Worm (Caenorhabditis elegans) whole organism, young adult: ENCODE results near the gene C15H7.3.

ENCODE experiments used
- B0019.2 ChIP-seq: fragments of 200-800 bp; sonication (Bioruptor generic); conservative IDR thresholded peaks from 2 replicates; pipeline ENCODE4 v1.3.6; 2022; ENCODE audit warnings: missing genetic modification reagents, missing genetic modification characterization, missing compliant biosample characterization
- B0261.1 ChIP-seq: sonication (generic microtip); optimal IDR thresholded peaks from 2 replicates; lab custom pipeline; 2016; ENCODE audit warnings: mild to moderate bottlenecking, missing genetic modification characterization, moderate library complexity, missing compliant biosample characterization
- C06A6.2 ChIP-seq: fragments of 200-800 bp; sonication (Bioruptor generic); conservative IDR thresholded peaks from 2 replicates; pipeline ENCODE4 v1.3.6; 2022; ENCODE audit warnings: missing genetic modification characterization, missing compliant biosample characterization
- C17E4.6 ChIP-seq: fragments of 200-800 bp; sonication (Bioruptor generic); IDR thresholded peaks from 2 replicates; pipeline ENCODE4 v1.3.6; 2022; ENCODE audit warnings: missing genetic modification reagents, missing genetic modification characterization, missing compliant biosample characterization
- D2030.7 ChIP-seq: fragments of 200-800 bp; sonication (Bioruptor generic); IDR thresholded peaks from 2 replicates; pipeline ENCODE4 v1.3.6; 2022; ENCODE audit warnings: missing genetic modification reagents, missing genetic modification characterization, missing compliant biosample characterization
- F10E7.11 ChIP-seq: sonication (generic microtip); optimal IDR thresholded peaks from 2 replicates; lab custom pipeline; 2017; ENCODE audit warnings: mild to moderate bottlenecking, missing genetic modification characterization, moderate library complexity, missing compliant biosample characterization
- F33H1.4 ChIP-seq: fragments of 200-800 bp; sonication (Bioruptor generic); IDR thresholded peaks from 2 replicates; pipeline ENCODE4 v1.3.6; 2022; ENCODE audit warnings: missing genetic modification reagents, missing genetic modification characterization, missing compliant biosample characterization
- F49E8.2 ChIP-seq: sonication (generic microtip); optimal IDR thresholded peaks from 3 replicates; lab custom pipeline; 2017; ENCODE audit warnings: missing genetic modification characterization, mild to moderate bottlenecking, missing compliant biosample characterization, antibody characterized with exemption, moderate library complexity; ENCODE audit not compliant: insufficient read depth
- F57C9.4 ChIP-seq: sonication (generic microtip); optimal IDR thresholded peaks from 2 replicates; lab custom pipeline; 2017; ENCODE audit warnings: mild to moderate bottlenecking, missing genetic modification characterization, missing compliant biosample characterization
- K11D2.4 ChIP-seq: fragments of 200-800 bp; sonication (Bioruptor generic); IDR thresholded peaks from 2 replicates; pipeline ENCODE4 v1.3.6; 2022; ENCODE audit warnings: missing genetic modification reagents, missing genetic modification characterization, missing compliant biosample characterization
- Y53F4B.3 ChIP-seq: fragments of 200-800 bp; sonication (Bioruptor generic); IDR thresholded peaks from 2 replicates; pipeline ENCODE4 v1.3.6; 2022; ENCODE audit warnings: missing genetic modification reagents, missing genetic modification characterization, missing compliant biosample characterization
- Y56A3A.18 ChIP-seq: fragments of 200-800 bp; sonication (Bioruptor generic); IDR thresholded peaks from 2 replicates; pipeline ENCODE4 v1.3.6; 2022; ENCODE audit warnings: missing genetic modification reagents, missing genetic modification characterization, missing compliant biosample characterization
- Y79H2A.3 ChIP-seq: fragments of 200-800 bp; sonication (Bioruptor generic); conservative IDR thresholded peaks from 2 replicates; pipeline ENCODE4 v1.3.6; 2022; ENCODE audit warnings: missing genetic modification reagents, missing genetic modification characterization, missing compliant biosample characterization
- Y95B8A.8 ChIP-seq: fragments of 200-800 bp; sonication (Bioruptor generic); IDR thresholded peaks from 2 replicates; pipeline ENCODE4 v1.3.6; 2022; ENCODE audit warnings: missing genetic modification reagents, missing genetic modification characterization, missing compliant biosample characterization
- akir-1 ChIP-seq: fragments of 200-800 bp; sonication (Bioruptor generic); optimal IDR thresholded peaks from 2 replicates; lab custom pipeline; 2018; ENCODE audit warnings: mild to moderate bottlenecking, missing genetic modification characterization, moderate library complexity, missing compliant biosample characterization
- attf-5 ChIP-seq: fragments of 200-800 bp; sonication (Bioruptor generic); optimal IDR thresholded peaks from 2 replicates; lab custom pipeline; 2018; ENCODE audit warnings: mild to moderate bottlenecking, missing genetic modification characterization, missing compliant biosample characterization
- attf-6 ChIP-seq: fragments of 200-800 bp; sonication (Bioruptor generic); IDR thresholded peaks from 2 replicates; pipeline ENCODE4 v1.3.6; 2022; ENCODE audit warnings: missing genetic modification reagents, missing genetic modification characterization, missing compliant biosample characterization
- cebp-1 ChIP-seq, 2 experiments: fragments of 200-800 bp in 1 of 2; sonication (Bioruptor generic) in 1 of 2; sonication (generic microtip) in 1 of 2; IDR thresholded peaks in 1 of 2; optimal IDR thresholded peaks in 1 of 2; 2 replicates each; pipeline versions ENCODE4 v1.3.6 to Lab custom; 2017 to 2022; ENCODE audit warnings: missing compliant biosample characterization in 2 of 2, missing genetic modification characterization in 2 of 2, mild to moderate bottlenecking in 1 of 2, missing genetic modification reagents in 1 of 2, moderate library complexity in 1 of 2
- ceh-27 ChIP-seq: fragments of 200-800 bp; sonication (Bioruptor generic); optimal IDR thresholded peaks from 2 replicates; lab custom pipeline; 2018; ENCODE audit warnings: mild to moderate bottlenecking, missing genetic modification characterization, moderate library complexity, missing compliant biosample characterization
- dox-1 ChIP-seq: fragments of 200-800 bp; sonication (Bioruptor generic); IDR thresholded peaks from 2 replicates; pipeline ENCODE4 v1.3.6; 2022; ENCODE audit warnings: missing genetic modification reagents, missing genetic modification characterization, missing compliant biosample characterization
- efl-1 ChIP-seq: fragments of 150-350 bp; optimal IDR thresholded peaks from 2 replicates; lab custom pipeline; 2014; ENCODE audit warnings: missing biosample characterization, missing genetic modification reagents, missing genetic modification characterization
- egl-44 ChIP-seq: fragments of 200-800 bp; sonication (Bioruptor generic); IDR thresholded peaks from 2 replicates; pipeline ENCODE4 v1.3.6; 2022; ENCODE audit warnings: missing genetic modification reagents, missing genetic modification characterization, missing compliant biosample characterization
- egrh-3 ChIP-seq: fragments of 200-800 bp; sonication (Bioruptor generic); IDR thresholded peaks from 2 replicates; pipeline ENCODE4 v1.3.6; 2022; ENCODE audit warnings: missing genetic modification reagents, missing genetic modification characterization, missing compliant biosample characterization
- ets-4 ChIP-seq: fragments of 200-800 bp; sonication (Bioruptor generic); optimal IDR thresholded peaks from 2 replicates; lab custom pipeline; 2018; ENCODE audit warnings: mild to moderate bottlenecking, missing genetic modification characterization, missing compliant biosample characterization
- hlh-12 ChIP-seq: sonication (generic microtip); optimal IDR thresholded peaks from 2 replicates; lab custom pipeline; 2016; ENCODE audit warnings: missing genetic modification characterization, missing compliant biosample characterization
- hmg-1.2 ChIP-seq: fragments of 200-800 bp; sonication (Bioruptor generic); IDR thresholded peaks from 2 replicates; pipeline ENCODE4 v1.3.6; 2022; ENCODE audit warnings: missing genetic modification reagents, missing genetic modification characterization, missing compliant biosample characterization
- let-607 ChIP-seq, 2 experiments: fragments of 200-800 bp in 1 of 2; sonication (Bioruptor generic) in 1 of 2; sonication (generic microtip) in 1 of 2; optimal IDR thresholded peaks; 2 replicates each; lab custom pipeline; 2016 to 2018; ENCODE audit warnings: mild to moderate bottlenecking in 2 of 2, missing compliant biosample characterization in 2 of 2, missing genetic modification characterization in 2 of 2, moderate library complexity in 2 of 2, missing genotype in 1 of 2
- lin-54 ChIP-seq: fragments of 200-800 bp; sonication (Bioruptor generic); optimal IDR thresholded peaks from 2 replicates; lab custom pipeline; 2018; ENCODE audit warnings: mild to moderate bottlenecking, missing genetic modification characterization, missing compliant biosample characterization
- lir-1 ChIP-seq: fragments of 200-800 bp; sonication (Bioruptor generic); conservative IDR thresholded peaks from 2 replicates; pipeline ENCODE4 v1.3.6; 2022; ENCODE audit warnings: missing genetic modification reagents, missing genetic modification characterization, missing compliant biosample characterization
- madf-3 ChIP-seq: fragments of 200-800 bp; sonication (Bioruptor generic); IDR thresholded peaks from 2 replicates; pipeline ENCODE4 v1.3.6; 2022; ENCODE audit warnings: missing genetic modification reagents, missing genetic modification characterization, missing compliant biosample characterization
- mel-28 ChIP-seq: sonication (generic microtip); optimal IDR thresholded peaks from 2 replicates; lab custom pipeline; 2016; ENCODE audit warnings: borderline replicate concordance, mild to moderate bottlenecking, missing genetic modification characterization, missing compliant biosample characterization
- mes-4 ChIP-seq: sonication (generic microtip); optimal IDR thresholded peaks from 2 replicates; lab custom pipeline; 2016; ENCODE audit warnings: missing genotype, missing genetic modification characterization, missing compliant biosample characterization
- mxl-1 ChIP-seq: sonication (generic microtip); optimal IDR thresholded peaks from 2 replicates; lab custom pipeline; 2016; ENCODE audit warnings: missing genetic modification characterization, missing compliant biosample characterization
- nhr-120 ChIP-seq: fragments of 200-800 bp; sonication (Bioruptor generic); IDR thresholded peaks from 2 replicates; pipeline ENCODE4 v1.3.6; 2022; ENCODE audit warnings: missing genetic modification characterization, missing compliant biosample characterization
- nhr-80 ChIP-seq: sonication (generic microtip); optimal IDR thresholded peaks from 2 replicates; lab custom pipeline; 2016; ENCODE audit warnings: missing genetic modification characterization, missing compliant biosample characterization
- pbrm-1 ChIP-seq: fragments of 200-800 bp; sonication (Bioruptor generic); IDR thresholded peaks from 2 replicates; pipeline ENCODE4 v1.3.6; 2022; ENCODE audit warnings: missing genetic modification reagents, missing genetic modification characterization, missing compliant biosample characterization
- rcor-1 ChIP-seq: fragments of 200-800 bp; sonication (Bioruptor generic); IDR thresholded peaks from 2 replicates; pipeline ENCODE4 v1.3.6; 2022; ENCODE audit warnings: missing genetic modification reagents, missing genetic modification characterization, missing compliant biosample characterization
- rpc-1 ChIP-seq, 2 experiments: fragments of 150-350 bp in 1 of 2; sonication (generic microtip) in 1 of 2; optimal IDR thresholded peaks; 2 replicates each; lab custom pipeline; 2014 to 2018; ENCODE audit warnings: missing biosample characterization in 1 of 2, missing genetic modification characterization in 1 of 2, missing genetic modification reagents in 1 of 2, missing genotype in 1 of 2
- sdz-38 ChIP-seq: sonication (generic microtip); optimal IDR thresholded peaks from 2 replicates; lab custom pipeline; 2016; ENCODE audit warnings: missing genotype, missing genetic modification characterization, missing compliant biosample characterization
- snpc-3.4 ChIP-seq: sonication (generic microtip); optimal IDR thresholded peaks from 2 replicates; lab custom pipeline; 2017; ENCODE audit warnings: missing genetic modification characterization, mild to moderate bottlenecking, missing compliant biosample characterization, antibody characterized with exemption, moderate library complexity, missing genotype, missing genetic modification reagents
- somi-1 ChIP-seq: fragments of 200-800 bp; sonication (Bioruptor generic); optimal IDR thresholded peaks from 2 replicates; lab custom pipeline; 2018; ENCODE audit warnings: mild to moderate bottlenecking, missing genetic modification characterization, missing compliant biosample characterization
- unc-130 ChIP-seq: sonication (generic microtip); optimal IDR thresholded peaks from 2 replicates; lab custom pipeline; 2016; ENCODE audit warnings: missing genetic modification reagents, missing genetic modification characterization, missing compliant biosample characterization
- xnd-1 ChIP-seq: sonication (generic microtip); optimal IDR thresholded peaks from 2 replicates; lab custom pipeline; 2016; ENCODE audit warnings: missing genotype, missing genetic modification reagents, missing genetic modification characterization, missing compliant biosample characterization
- zfh-2 ChIP-seq: fragments of 200-800 bp; sonication (Bioruptor generic); conservative IDR thresholded peaks from 2 replicates; pipeline ENCODE4 v1.3.6; 2022; ENCODE audit warnings: missing genetic modification reagents, missing genetic modification characterization, missing compliant biosample characterization
- zim-3 ChIP-seq: sonication (generic microtip); optimal IDR thresholded peaks from 2 replicates; lab custom pipeline; 2017; ENCODE audit warnings: mild to moderate bottlenecking, missing genetic modification characterization, moderate library complexity, missing compliant biosample characterization
- ztf-26 ChIP-seq: sonication (generic microtip); optimal IDR thresholded peaks from 2 replicates; lab custom pipeline; 2017; ENCODE audit warnings: missing genetic modification characterization, missing compliant biosample characterization
- ztf-6 ChIP-seq: fragments of 200-800 bp; sonication (Bioruptor generic); IDR thresholded peaks from 2 replicates; pipeline ENCODE4 v1.3.6; 2022; ENCODE audit warnings: missing genetic modification reagents, missing genetic modification characterization, missing compliant biosample characterization

C15H7.3 gene

DNA sequence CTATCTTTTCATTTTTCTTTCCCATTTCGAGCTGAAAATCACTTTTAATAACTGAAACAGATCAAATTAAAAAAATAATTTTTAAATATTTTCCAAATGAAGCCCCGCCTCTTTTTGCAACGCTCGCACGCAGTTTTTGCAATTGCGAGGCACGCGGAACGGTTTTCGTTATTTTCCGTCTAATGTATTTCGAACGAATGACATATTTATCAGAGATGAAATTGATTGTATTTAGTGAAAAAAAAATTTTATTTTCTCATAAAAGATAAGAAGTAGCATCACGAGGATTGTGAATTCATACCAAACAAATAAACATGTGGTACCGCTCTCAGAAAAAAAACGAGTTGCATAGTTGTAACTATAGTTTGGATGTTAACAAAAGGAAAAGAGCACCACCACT, 21.9 kb downstream of the C15H7.3 start, which contains the start of gene rpac-19 (continued):
- TF ChIP-seq Y56A3A.18 (GFP tag; lab: Robert Waterston, UW) (no peak), F10E7.11 (tag; lab: Kevin White, UChicago) (peak; percentile 89), sdz-38 (no peak), hlh-12 (tag; lab: Kevin White, UChicago) (no peak), akir-1 (GFP tag; lab: Kevin White, UChicago) (no peak), C17E4.6 (GFP tag; lab: Robert Waterston, UW) (peak; percentile 48; the same call in 1 of the 2 replicates), Y53F4B.3 (GFP tag; lab: Robert Waterston, UW) (no peak), pbrm-1 (GFP tag; lab: Robert Waterston, UW) (peak; percentile 85), xnd-1 (peak; percentile 58), B0261.1 (tag; lab: Kevin White, UChicago) (no peak), C06A6.2 (peak; percentile 62; the same call in 1 of the 2 replicates), K11D2.4 (GFP tag; lab: Robert Waterston, UW) (peak; percentile 33; the same call in 1 of the 2 replicates), attf-6 (peak; percentile 60), nhr-80 (tag; lab: Kevin White, UChicago) (peak; percentile 62), F57C9.4 (peak; percentile 2), ztf-26 (peak; percentile 76), rcor-1 (GFP tag; lab: Robert Waterston, UW) (peak; percentile 53; the same call in 1 of the 2 replicates), attf-5 (GFP tag; lab: Kevin White, UChicago) (peak; percentile 79), ceh-27 (GFP tag; lab: Kevin White, UChicago) (no peak), F49E8.2 (tag; lab: Kevin White, UChicago) (peak; percentile 44), Y79H2A.3 (GFP tag; lab: Robert Waterston, UW) (no peak; the same call in 1 of the 2 replicates), F33H1.4 (peak; percentile 66), egl-44 (peak; percentile 83), zfh-2 (GFP tag; lab: Robert Waterston, UW) (no peak), hmg-1.2 (GFP tag; lab: Robert Waterston, UW) (peak; percentile 45), zim-3 (tag; lab: Kevin White, UChicago) (peak; percentile 42), lin-54 (peak; percentile 80), ets-4 (GFP tag; lab: Kevin White, UChicago) (no peak), efl-1 (GFP tag; lab: Kevin White, UChicago) (peak; percentile 42), mes-4 (tag; lab: Kevin White, UChicago) (peak; percentile 53), egrh-3 (GFP tag; lab: Robert Waterston, UW) (no peak), madf-3 (GFP tag; lab: Robert Waterston, UW) (peak; percentile 73; the same call in 1 of the 2 replicates), let-607 (tag; optimal IDR thresholded peaks at IDR 0.05; lab: Kevin White, UChicago) (peak; percentile 32 to 78), unc-130 (GFP tag; lab: Kevin White, UChicago) (peak; percentile 78), nhr-120 (no peak), rpc-1 (optimal IDR thresholded peaks at IDR 0.05; lab: Kevin White, UChicago) (peak; percentile 37), rpc-1 (tag; optimal IDR thresholded peaks at IDR 0.05; lab: Kevin White, UChicago) (no peak), somi-1 (GFP tag; lab: Kevin White, UChicago) (peak; percentile 61), B0019.2 (GFP tag; lab: Robert Waterston, UW) (no peak), mxl-1 (tag; lab: Kevin White, UChicago) (peak; percentile 31), ztf-6 (GFP tag; lab: Robert Waterston, UW) (no peak), Y95B8A.8 (GFP tag; lab: Robert Waterston, UW) (peak; percentile 90), mel-28 (tag; lab: Kevin White, UChicago) (peak; percentile 30), cebp-1 (GFP tag; IDR thresholded peaks at IDR 0.05; lab: Robert Waterston, UW) (0 out of 2 replicates have a peak, but pooled peaks have one; percentile 51), cebp-1 (tag; optimal IDR thresholded peaks at IDR 0.05; lab: Kevin White, UChicago) (peak; percentile 83), lir-1 (GFP tag; lab: Robert Waterston, UW) (no peak), snpc-3.4 (peak; percentile 50), D2030.7 (GFP tag; lab: Robert Waterston, UW) (peak; percentile 32; the same call in 1 of the 2 replicates), dox-1 (GFP tag; lab: Robert Waterston, UW) (no peak)
